Fruit fly (Drosophila melanogaster): ENCODE results near the gene CG7772.

dm6 chrX:17873329-17873728, 33.7 kb downstream of the CG7772 start:
- TF ChIP-seq pan (optimal IDR thresholded peaks at IDR 0.05) = no peak
- TF ChIP-seq Dll (optimal IDR thresholded peaks at IDR 0.05) = no peak
- TF ChIP-seq psq (optimal IDR thresholded peaks at IDR 0.05) = no peak
- TF ChIP-seq CG8478 (optimal IDR thresholded peaks at IDR 0.05) = no peak
- TF ChIP-seq usp (GFP tag; optimal IDR thresholded peaks at IDR 0.05) = no peak
- TF ChIP-seq EcR (GFP tag; optimal IDR thresholded peaks at IDR 0.05) = peak in 1 of 2 experiments; percentile 55
